Worm (Caenorhabditis elegans) whole organism, L2 larva: ENCODE measurements around the gene ebax-1.
A peak's percentile ranks its signal among the peaks of the same experiment; 100 is the strongest.

ENCODE experiments used
- C34F6.9 ChIP-seq: fragments of 150-350 bp; optimal IDR thresholded peaks from 2 replicates; lab custom pipeline; 2014; ENCODE audit warnings: missing biosample characterization, missing genetic modification characterization
- F13H6.1 ChIP-seq: sonication (generic microtip); optimal IDR thresholded peaks from 2 replicates; lab custom pipeline; 2016; ENCODE audit warnings: missing genetic modification characterization, missing compliant biosample characterization
- R02D3.7 ChIP-seq: fragments of 150-350 bp; optimal IDR thresholded peaks from 2 replicates; lab custom pipeline; 2014; ENCODE audit warnings: missing biosample characterization, missing genetic modification characterization
- Y55F3AM.14 ChIP-seq: fragments of 200-800 bp; sonication (Bioruptor generic); optimal IDR thresholded peaks from 2 replicates; lab custom pipeline; 2018; ENCODE audit warnings: mild to moderate bottlenecking, missing genetic modification characterization, missing compliant biosample characterization
- ZK546.5 ChIP-seq: sonication (generic microtip); optimal IDR thresholded peaks from 2 replicates; lab custom pipeline; 2017; ENCODE audit warnings: missing biosample characterization, missing genetic modification characterization
- alr-1 ChIP-seq: fragments of 150-350 bp; optimal IDR thresholded peaks from 2 replicates; lab custom pipeline; 2014; ENCODE audit warnings: missing biosample characterization, missing genetic modification characterization
- ama-1 ChIP-seq: fragments of 150-350 bp; optimal IDR thresholded peaks from 2 replicates; lab custom pipeline; 2018; ENCODE audit warnings: inconsistent platforms
- blmp-1 ChIP-seq: sonication (generic microtip); optimal IDR thresholded peaks from 2 replicates; lab custom pipeline; 2017; ENCODE audit warnings: missing genetic modification characterization, mild to moderate bottlenecking, missing compliant biosample characterization, antibody characterized with exemption, moderate library complexity; ENCODE audit not compliant: insufficient read depth
- ceh-16 ChIP-seq: fragments of 150-350 bp; optimal IDR thresholded peaks from 2 replicates; lab custom pipeline; 2014; ENCODE audit warnings: missing biosample characterization, missing genetic modification characterization
- ceh-82 ChIP-seq: fragments of 150-350 bp; optimal IDR thresholded peaks from 2 replicates; lab custom pipeline; 2014; ENCODE audit warnings: missing biosample characterization, missing genetic modification characterization
- crh-2 ChIP-seq: sonication (generic microtip); optimal IDR thresholded peaks from 2 replicates; lab custom pipeline; 2017; ENCODE audit warnings: missing biosample characterization, missing genetic modification characterization
- dmd-4 ChIP-seq: sonication (generic microtip); optimal IDR thresholded peaks from 2 replicates; lab custom pipeline; 2017; ENCODE audit warnings: missing biosample characterization, missing genetic modification characterization
- egl-27 ChIP-seq: sonication (generic microtip); optimal IDR thresholded peaks from 3 replicates; lab custom pipeline; 2017; ENCODE audit warnings: missing biosample characterization, missing genetic modification reagents, missing genetic modification characterization
- elt-1 ChIP-seq: fragments of 150-350 bp; optimal IDR thresholded peaks from 2 replicates; lab custom pipeline; 2014; ENCODE audit warnings: missing biosample characterization, missing genetic modification characterization
- elt-3 ChIP-seq: sonication (generic microtip); optimal IDR thresholded peaks from 2 replicates; lab custom pipeline; 2017; ENCODE audit warnings: missing biosample characterization, missing genetic modification characterization
- gmeb-1 ChIP-seq: fragments of 150-350 bp; optimal IDR thresholded peaks from 2 replicates; lab custom pipeline; 2014; ENCODE audit warnings: missing biosample characterization, missing genetic modification characterization
- lin-11 ChIP-seq: fragments of 150-350 bp; sonication (generic microtip); optimal IDR thresholded peaks from 2 replicates; lab custom pipeline; 2014; ENCODE audit warnings: missing biosample characterization, missing genetic modification characterization, inconsistent platforms, mixed read lengths
- lin-13 ChIP-seq: fragments of 150-350 bp; optimal IDR thresholded peaks from 2 replicates; lab custom pipeline; 2014; ENCODE audit warnings: missing biosample characterization, missing genetic modification reagents, missing genetic modification characterization
- lsy-2 ChIP-seq, 2 experiments: fragments of 150-350 bp in 1 of 2; sonication (generic microtip) in 1 of 2; optimal IDR thresholded peaks; 2 replicates each; lab custom pipeline; 2014 to 2017; ENCODE audit warnings: missing biosample characterization in 2 of 2, missing genetic modification characterization in 2 of 2
- mab-5 ChIP-seq: fragments of 150-350 bp; optimal IDR thresholded peaks from 2 replicates; lab custom pipeline; 2014; ENCODE audit warnings: missing biosample characterization, missing genetic modification characterization
- mbf-1 ChIP-seq: sonication (generic microtip); optimal IDR thresholded peaks from 2 replicates; lab custom pipeline; 2017; ENCODE audit warnings: missing biosample characterization, missing genetic modification characterization
- nhr-10 ChIP-seq: sonication (generic microtip); optimal IDR thresholded peaks from 2 replicates; lab custom pipeline; 2017; ENCODE audit warnings: missing biosample characterization, missing genetic modification characterization
- nhr-11 ChIP-seq: fragments of 150-350 bp; optimal IDR thresholded peaks from 2 replicates; lab custom pipeline; 2014; ENCODE audit warnings: missing biosample characterization, missing genetic modification characterization
- nhr-129 ChIP-seq: fragments of 150-350 bp; optimal IDR thresholded peaks from 2 replicates; lab custom pipeline; 2014; ENCODE audit warnings: missing biosample characterization, missing genetic modification characterization
- nhr-21 ChIP-seq: fragments of 150-350 bp; optimal IDR thresholded peaks from 2 replicates; lab custom pipeline; 2014; ENCODE audit warnings: missing biosample characterization, missing genetic modification characterization
- nhr-23 ChIP-seq: fragments of 150-350 bp; optimal IDR thresholded peaks from 2 replicates; lab custom pipeline; 2014; ENCODE audit warnings: missing biosample characterization, missing genetic modification reagents, missing genetic modification characterization
- nhr-25 ChIP-seq: fragments of 150-350 bp; sonication (generic microtip); optimal IDR thresholded peaks from 3 replicates; lab custom pipeline; 2014; ENCODE audit warnings: missing biosample characterization, missing genetic modification characterization
- nhr-6 ChIP-seq: fragments of 150-350 bp; optimal IDR thresholded peaks from 2 replicates; lab custom pipeline; 2014; ENCODE audit warnings: missing biosample characterization, missing genetic modification characterization
- nhr-77 ChIP-seq: fragments of 150-350 bp; optimal IDR thresholded peaks from 2 replicates; lab custom pipeline; 2014; ENCODE audit warnings: missing biosample characterization, missing genetic modification characterization
- peb-1 ChIP-seq: fragments of 150-350 bp; optimal IDR thresholded peaks from 2 replicates; lab custom pipeline; 2014; ENCODE audit warnings: missing biosample characterization, missing genetic modification characterization
- sem-4 ChIP-seq: fragments of 150-350 bp; optimal IDR thresholded peaks from 2 replicates; lab custom pipeline; 2014; ENCODE audit warnings: missing biosample characterization, missing genetic modification reagents, missing genetic modification characterization
- skn-1 ChIP-seq: sonication (generic microtip); optimal IDR thresholded peaks from 2 replicates; lab custom pipeline; 2017; ENCODE audit warnings: missing biosample characterization, missing genetic modification characterization
- sma-3 ChIP-seq: sonication (generic microtip); optimal IDR thresholded peaks from 2 replicates; lab custom pipeline; 2016; ENCODE audit warnings: missing genetic modification reagents, missing genetic modification characterization, missing compliant biosample characterization
- sma-9 ChIP-seq, 2 experiments: fragments of 150-350 bp in 1 of 2; sonication (generic microtip) in 1 of 2; optimal IDR thresholded peaks; 2 replicates each; lab custom pipeline; 2014 to 2016; ENCODE audit warnings: missing genetic modification characterization in 2 of 2, mild to moderate bottlenecking in 1 of 2, missing biosample characterization in 1 of 2, missing compliant biosample characterization in 1 of 2, missing genetic modification reagents in 1 of 2, moderate library complexity in 1 of 2
- snpc-4 ChIP-seq: fragments of 150-350 bp; optimal IDR thresholded peaks from 2 replicates; lab custom pipeline; 2014; ENCODE audit warnings: missing biosample characterization, missing genetic modification characterization
- unc-55 ChIP-seq: fragments of 150-350 bp; sonication (generic microtip); optimal IDR thresholded peaks from 3 replicates; lab custom pipeline; 2014; ENCODE audit warnings: missing biosample characterization, missing genetic modification reagents, missing genetic modification characterization
- unc-62 ChIP-seq: fragments of 150-350 bp; optimal IDR thresholded peaks from 2 replicates; lab custom pipeline; 2014; ENCODE audit warnings: missing biosample characterization, missing genetic modification reagents, missing genetic modification characterization
- zag-1 ChIP-seq: fragments of 150-350 bp; optimal IDR thresholded peaks from 2 replicates; lab custom pipeline; 2014; ENCODE audit warnings: missing biosample characterization, missing genetic modification characterization

ebax-1 gene

DNA sequence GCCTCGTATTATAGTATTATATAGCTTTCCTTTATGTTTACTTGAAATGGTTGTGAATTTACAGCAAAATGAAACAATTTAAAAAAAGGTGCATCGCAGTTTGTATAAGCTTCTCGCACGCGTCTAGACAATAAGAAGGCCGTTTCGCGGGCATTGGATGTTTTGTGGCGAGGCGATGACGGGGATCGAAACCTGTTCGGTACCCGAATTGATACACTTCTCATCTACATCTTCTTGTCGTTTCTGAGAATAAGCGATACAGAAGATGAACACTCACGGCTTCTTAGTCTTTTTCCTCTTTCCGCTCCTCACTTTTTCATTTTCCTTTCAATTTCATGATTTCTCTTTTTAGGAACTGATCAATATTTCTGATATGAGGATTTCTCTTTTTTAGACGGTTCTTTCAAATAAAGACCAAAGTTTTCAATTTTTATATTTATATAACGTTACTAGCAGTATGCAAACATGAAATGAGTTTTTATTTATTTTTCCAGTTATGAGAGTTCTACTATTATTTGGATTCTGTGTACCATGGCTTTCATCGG is 41.0 kb upstream of the ebax-1 start, which contains the start of gene F01G10.10:
Gene F01G10.10, plus strand, starts transcription at position 495 of the 545 bp plus-strand sequence.
- no peak for TF ChIP-seq elt-3 (tag; lab: Kevin White, UChicago)
- peak; percentile 77 for TF ChIP-seq blmp-1 (tag; lab: Kevin White, UChicago)
- TF ChIP-seq sma-3 (GFP tag; lab: Kevin White, UChicago) = peak; percentile 26
- TF ChIP-seq nhr-11 (tag; lab: Kevin White, UChicago) = no peak
- TF ChIP-seq nhr-77 (tag; lab: Kevin White, UChicago) = no peak
- peak; percentile 45 for TF ChIP-seq nhr-25 (tag; lab: Kevin White, UChicago)
- no peak for TF ChIP-seq mbf-1 (tag; lab: Kevin White, UChicago)
- TF ChIP-seq lin-11 (tag; lab: Kevin White, UChicago) = no peak
- peak; percentile 61 for TF ChIP-seq crh-2 (tag; lab: Kevin White, UChicago)
- TF ChIP-seq lsy-2 (tag; optimal IDR thresholded peaks at IDR 0.05; lab: Kevin White, UChicago) = peak in 1 of 2 experiments; percentile 36
- no peak for TF ChIP-seq sma-9 (GFP tag; optimal IDR thresholded peaks at IDR 0.05; lab: Kevin White, UChicago)
- no peak for TF ChIP-seq sma-9 (tag; optimal IDR thresholded peaks at IDR 0.05; lab: Kevin White, UChicago)

DNA sequence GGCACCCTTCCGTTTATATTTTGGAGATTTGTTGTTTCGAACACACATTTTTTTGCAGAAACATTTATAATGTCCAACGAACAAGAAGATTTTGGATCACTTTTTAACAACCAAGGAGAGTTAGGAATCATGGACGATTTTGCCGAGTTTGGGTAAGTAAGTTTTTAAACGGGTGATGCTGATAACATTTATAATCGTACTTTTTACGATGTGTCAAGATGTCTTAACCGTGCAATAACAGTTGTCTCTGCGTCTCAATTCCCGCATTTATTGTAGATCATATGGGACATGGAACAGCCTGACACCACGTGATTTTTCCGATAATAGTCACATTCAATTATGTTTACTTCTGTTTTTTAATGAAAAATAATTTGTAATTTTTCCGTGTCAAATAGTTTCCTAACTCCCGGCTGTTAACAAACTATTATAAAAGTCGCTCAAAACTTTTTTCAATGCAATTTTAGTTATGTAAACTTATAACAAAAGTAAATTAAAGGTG is 36.1 kb upstream of the ebax-1 start, which contains the start of gene daf-14:
Gene daf-14, plus strand, starts transcription at position 51 of the 499 bp plus-strand sequence.
- TF ChIP-seq sma-3 (GFP tag; lab: Kevin White, UChicago) (peak; percentile 61), gmeb-1 (peak; percentile 21), sma-9 (GFP tag; optimal IDR thresholded peaks at IDR 0.05; lab: Kevin White, UChicago) (peak; percentile 81), sma-9 (tag; optimal IDR thresholded peaks at IDR 0.05; lab: Kevin White, UChicago) (no peak), R02D3.7 (no peak), crh-2 (tag; lab: Kevin White, UChicago) (peak; percentile 60), nhr-25 (tag; lab: Kevin White, UChicago) (no peak)

ce11 chrIV:10251261-10251660 is 35.5 kb upstream of the ebax-1 start:
- TF ChIP-seq nhr-77 (tag; lab: Kevin White, UChicago) = no peak
- TF ChIP-seq nhr-11 (tag; lab: Kevin White, UChicago) = no peak
- no peak for TF ChIP-seq ama-1
- TF ChIP-seq nhr-21 (tag; lab: Kevin White, UChicago) = peak; percentile 8
- TF ChIP-seq unc-62 (GFP tag; lab: Kevin White, UChicago) = no peak
- TF ChIP-seq nhr-129 (tag; lab: Kevin White, UChicago) = no peak
- peak; percentile 24 for TF ChIP-seq crh-2 (tag; lab: Kevin White, UChicago)
- peak; percentile 30 for TF ChIP-seq sma-9 (GFP tag; optimal IDR thresholded peaks at IDR 0.05; lab: Kevin White, UChicago)
- TF ChIP-seq sma-9 (tag; optimal IDR thresholded peaks at IDR 0.05; lab: Kevin White, UChicago) = no peak
- TF ChIP-seq elt-1 (tag; lab: Kevin White, UChicago) = no peak
- no peak for TF ChIP-seq lin-11 (tag; lab: Kevin White, UChicago)

DNA sequence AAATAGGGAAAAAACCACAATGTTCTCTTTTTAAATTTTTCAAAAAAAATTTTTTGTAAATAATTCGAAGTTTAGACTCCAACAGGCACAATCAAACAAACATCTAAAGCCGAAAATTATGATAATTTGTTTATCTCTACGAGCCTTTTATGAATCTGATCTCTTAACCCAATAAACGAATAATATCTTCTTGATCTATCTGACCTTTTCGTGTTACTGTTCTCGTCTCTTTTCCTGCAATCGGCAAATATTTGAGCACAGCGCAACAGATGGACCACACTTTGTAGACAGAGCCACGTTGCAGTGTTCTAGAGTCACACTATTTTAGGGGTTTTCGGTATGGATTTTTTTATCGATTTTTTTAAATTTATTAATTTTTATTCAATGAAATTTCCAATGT is 35.0 kb upstream of the ebax-1 start:
- TF ChIP-seq ceh-16 (tag; lab: Kevin White, UChicago) = no peak
- no peak for TF ChIP-seq egl-27
- TF ChIP-seq, all 48 proteins: peak for 0

DNA sequence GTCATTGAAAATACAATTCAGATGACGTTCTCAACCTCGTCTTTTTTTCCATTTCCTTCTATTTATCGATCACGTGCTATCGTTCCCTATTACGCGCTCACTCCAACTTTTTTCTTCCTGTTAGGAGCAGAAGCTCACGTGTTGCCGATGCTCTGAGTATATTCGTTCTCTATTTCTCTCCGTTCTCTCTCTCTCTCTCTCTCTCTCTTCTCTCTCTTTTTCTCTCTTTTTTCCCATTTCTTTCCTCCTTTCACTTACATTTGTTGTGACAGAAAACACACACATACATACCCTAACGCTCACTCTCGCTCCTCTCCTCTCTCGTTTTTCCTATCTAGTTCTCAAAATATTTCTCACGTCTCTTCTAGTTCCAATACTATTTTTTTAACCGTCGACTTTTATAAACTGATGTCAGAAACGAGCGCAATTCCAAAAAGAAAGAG is 34.4 kb upstream of the ebax-1 start:
- TF ChIP-seq ceh-82 (tag; lab: Kevin White, UChicago) = no peak
- TF ChIP-seq snpc-4 = peak; percentile 32
- TF ChIP-seq R02D3.7 = no peak
- TF ChIP-seq lsy-2 (tag; optimal IDR thresholded peaks at IDR 0.05; lab: Kevin White, UChicago) = peak; percentile 65 to 92
- TF ChIP-seq nhr-11 (tag; lab: Kevin White, UChicago) = peak; percentile 31
- TF ChIP-seq skn-1 (tag; lab: Kevin White, UChicago) = peak; percentile 69
- TF ChIP-seq mbf-1 (tag; lab: Kevin White, UChicago) = no peak
- TF ChIP-seq egl-27 = peak; percentile 89
- TF ChIP-seq elt-1 (tag; lab: Kevin White, UChicago) = no peak
- TF ChIP-seq F13H6.1 (tag; lab: Kevin White, UChicago) = peak; percentile 96
- TF ChIP-seq C34F6.9 (tag; lab: Kevin White, UChicago) = peak; percentile 98
- no peak for TF ChIP-seq alr-1 (tag; lab: Kevin White, UChicago)
- TF ChIP-seq unc-62 (GFP tag; lab: Kevin White, UChicago) = peak; percentile 73
- peak; percentile 87 for TF ChIP-seq zag-1
- TF ChIP-seq unc-55 (GFP tag; lab: Kevin White, UChicago) = peak; percentile 89
- TF ChIP-seq nhr-10 (tag; lab: Kevin White, UChicago) = peak; percentile 12
- TF ChIP-seq sma-9 (GFP tag; optimal IDR thresholded peaks at IDR 0.05; lab: Kevin White, UChicago) = peak; percentile 97
- TF ChIP-seq sma-9 (tag; optimal IDR thresholded peaks at IDR 0.05; lab: Kevin White, UChicago) = no peak
- peak; percentile 56 for TF ChIP-seq lin-13 (GFP tag; lab: Kevin White, UChicago)
- peak; percentile 78 for TF ChIP-seq gmeb-1
- peak; percentile 96 for TF ChIP-seq nhr-129 (tag; lab: Kevin White, UChicago)
- TF ChIP-seq ZK546.5 (tag; lab: Kevin White, UChicago) = no peak
- TF ChIP-seq lin-11 (tag; lab: Kevin White, UChicago) = no peak
- TF ChIP-seq nhr-21 (tag; lab: Kevin White, UChicago) = peak; percentile 83
- peak; percentile 7 for TF ChIP-seq nhr-25 (tag; lab: Kevin White, UChicago)
- TF ChIP-seq Y55F3AM.14 = peak; percentile 52
- no peak for TF ChIP-seq dmd-4 (tag; lab: Kevin White, UChicago)
- TF ChIP-seq nhr-23 (tag; lab: Kevin White, UChicago) = no peak
- TF ChIP-seq nhr-77 (tag; lab: Kevin White, UChicago) = no peak
- peak; percentile 75 for TF ChIP-seq mab-5
- no peak for TF ChIP-seq elt-3 (tag; lab: Kevin White, UChicago)
- peak; percentile 81 for TF ChIP-seq sem-4 (tag; lab: Kevin White, UChicago)
- peak; percentile 93 for TF ChIP-seq nhr-6 (tag; lab: Kevin White, UChicago)
- no peak for TF ChIP-seq peb-1 (tag; lab: Kevin White, UChicago)
